Worm (Caenorhabditis elegans) whole organism, L4 larva: Measurements from ENCODE around the gene pqn-74.
A peak's percentile ranks its signal among the peaks of the same experiment; 100 is the strongest.

Experiments used
- F10B5.3 ChIP-seq: sonication (generic microtip); optimal IDR thresholded peaks from 2 replicates; lab custom pipeline; 2016; ENCODE audit warnings: mild to moderate bottlenecking, missing genetic modification characterization, missing compliant biosample characterization
- F26F4.8 ChIP-seq: fragments of 200-800 bp; sonication (Bioruptor generic); conservative IDR thresholded peaks from 2 replicates; pipeline ENCODE4 v1.3.6; 2022; ENCODE audit warnings: missing genetic modification characterization, missing compliant biosample characterization
- T20F7.1 ChIP-seq: fragments of 200-800 bp; sonication (Bioruptor generic); optimal IDR thresholded peaks from 2 replicates; lab custom pipeline; 2018; ENCODE audit warnings: mild to moderate bottlenecking, missing genetic modification characterization, missing compliant biosample characterization
- Y105C5A.15 ChIP-seq: fragments of 200-800 bp; sonication (Bioruptor generic); IDR thresholded peaks from 2 replicates; pipeline ENCODE4 v1.3.6; 2022; ENCODE audit warnings: missing genetic modification characterization, missing compliant biosample characterization
- Y48G9A.11 ChIP-seq: fragments of 200-800 bp; sonication (Bioruptor generic); IDR thresholded peaks from 2 replicates; pipeline ENCODE4 v1.3.6; 2022; ENCODE audit warnings: missing genetic modification reagents, missing genetic modification characterization, missing compliant biosample characterization
- Y75B8A.6 ChIP-seq: fragments of 200-800 bp; sonication (Bioruptor generic); IDR thresholded peaks from 2 replicates; pipeline ENCODE4 v1.3.6; 2022; ENCODE audit warnings: missing genetic modification reagents, missing genetic modification characterization, missing compliant biosample characterization
- ZK546.5 ChIP-seq, 2 experiments: sonication (generic microtip); optimal IDR thresholded peaks; 2 replicates each; lab custom pipeline; 2017; ENCODE audit warnings: missing biosample characterization in 2 of 2, missing genetic modification characterization in 2 of 2
- aha-1 ChIP-seq: fragments of 150-350 bp; peaks from one replicate; lab custom pipeline; 2014; ENCODE audit warnings: missing biosample characterization, missing genetic modification characterization
- aly-2 ChIP-seq: sonication (generic microtip); optimal IDR thresholded peaks from 2 replicates; lab custom pipeline; 2018; ENCODE audit warnings: missing biosample characterization, missing genetic modification characterization
- ceh-20 ChIP-seq: fragments of 200-800 bp; sonication (Bioruptor generic); IDR thresholded peaks from 2 replicates; pipeline ENCODE4 v1.3.6; 2022; ENCODE audit warnings: missing genetic modification reagents, missing genetic modification characterization, missing compliant biosample characterization
- ceh-32 ChIP-seq: sonication (generic microtip); optimal IDR thresholded peaks from 2 replicates; lab custom pipeline; 2016; ENCODE audit warnings: mild to moderate bottlenecking, missing genetic modification characterization, missing compliant biosample characterization; ENCODE audit not compliant: poor library complexity
- ceh-44 ChIP-seq: fragments of 200-800 bp; sonication (Bioruptor generic); IDR thresholded peaks from 2 replicates; pipeline ENCODE4 v1.3.6; 2022; ENCODE audit warnings: missing genetic modification reagents, missing genetic modification characterization, missing compliant biosample characterization
- ceh-62 ChIP-seq: sonication (generic microtip); optimal IDR thresholded peaks from 2 replicates; lab custom pipeline; 2017; ENCODE audit warnings: missing biosample characterization, missing genetic modification characterization
- ctbp-1 ChIP-seq: fragments of 200-800 bp; sonication (Bioruptor generic); IDR thresholded peaks from 2 replicates; pipeline ENCODE4 v1.3.6; 2022; ENCODE audit warnings: missing genetic modification reagents, missing genetic modification characterization, missing compliant biosample characterization
- daf-16 ChIP-seq, 3 experiments: sonication (generic microtip); optimal IDR thresholded peaks; 2 replicates each; lab custom pipeline; 2016 to 2017; ENCODE audit warnings: missing genetic modification characterization in 3 of 3, missing genetic modification reagents in 3 of 3, mild to moderate bottlenecking in 2 of 3, missing compliant biosample characterization in 2 of 3, missing biosample characterization in 1 of 3, moderate library complexity in 1 of 3
- daf-19 ChIP-seq: fragments of 200-800 bp; sonication (Bioruptor generic); conservative IDR thresholded peaks from 2 replicates; pipeline ENCODE4 v1.3.6; 2022; ENCODE audit warnings: missing genetic modification characterization, missing compliant biosample characterization
- dmd-8 ChIP-seq: fragments of 200-800 bp; sonication (Bioruptor generic); IDR thresholded peaks from 2 replicates; pipeline ENCODE4 v1.3.6; 2022; ENCODE audit warnings: missing genetic modification characterization, missing compliant biosample characterization
- duxl-1 ChIP-seq: sonication (generic microtip); optimal IDR thresholded peaks from 2 replicates; lab custom pipeline; 2016; ENCODE audit warnings: mild to moderate bottlenecking, missing genetic modification characterization, moderate library complexity, missing compliant biosample characterization; ENCODE audit not compliant: poor library complexity
- dve-1 ChIP-seq: sonication (generic microtip); optimal IDR thresholded peaks from 2 replicates; lab custom pipeline; 2017; ENCODE audit warnings: antibody characterized with exemption, mild to moderate bottlenecking, missing genetic modification characterization, missing compliant biosample characterization; ENCODE audit not compliant: insufficient read depth
- fos-1 ChIP-seq: fragments of 150-350 bp; optimal IDR thresholded peaks from 2 replicates; lab custom pipeline; 2014; ENCODE audit warnings: missing biosample characterization, missing genetic modification characterization
- hif-1 ChIP-seq, 2 experiments: sonication (generic microtip); optimal IDR thresholded peaks; 2 replicates each; lab custom pipeline; 2016 to 2017; ENCODE audit warnings: missing compliant biosample characterization in 2 of 2, missing genetic modification characterization in 2 of 2, missing genetic modification reagents in 2 of 2, missing genotype in 2 of 2, mild to moderate bottlenecking in 1 of 2
- hlh-11 ChIP-seq: fragments of 200-800 bp; sonication (Bioruptor generic); optimal IDR thresholded peaks from 2 replicates; lab custom pipeline; 2018; ENCODE audit warnings: mild to moderate bottlenecking, missing genetic modification characterization, missing compliant biosample characterization
- hmg-1.1 ChIP-seq: fragments of 200-800 bp; sonication (Bioruptor generic); IDR thresholded peaks from 2 replicates; pipeline ENCODE4 v1.3.6; 2022; ENCODE audit warnings: missing genetic modification reagents, missing genetic modification characterization, missing compliant biosample characterization
- jun-1 ChIP-seq: fragments of 150-350 bp; optimal IDR thresholded peaks from 2 replicates; lab custom pipeline; 2014; ENCODE audit warnings: missing biosample characterization, missing genetic modification reagents, missing genetic modification characterization
- lim-7 ChIP-seq: fragments of 200-800 bp; sonication (Bioruptor generic); IDR thresholded peaks from 2 replicates; pipeline ENCODE4 v1.3.6; 2022; ENCODE audit warnings: missing genetic modification characterization, missing compliant biosample characterization
- lin-1 ChIP-seq: fragments of 200-800 bp; sonication (Bioruptor generic); IDR thresholded peaks from 2 replicates; pipeline ENCODE4 v1.3.6; 2022; ENCODE audit warnings: missing genetic modification reagents, missing genetic modification characterization, missing compliant biosample characterization
- lin-38 ChIP-seq: fragments of 200-800 bp; sonication (Bioruptor generic); IDR thresholded peaks from 2 replicates; pipeline ENCODE4 v1.3.6; 2022; ENCODE audit warnings: missing genetic modification reagents, missing genetic modification characterization, missing compliant biosample characterization
- lir-3 ChIP-seq: sonication (generic microtip); optimal IDR thresholded peaks from 2 replicates; lab custom pipeline; 2016; ENCODE audit warnings: mild to moderate bottlenecking, missing genetic modification characterization, missing compliant biosample characterization
- lsy-2 ChIP-seq, 2 experiments: fragments of 150-350 bp in 1 of 2; sonication (generic microtip) in 1 of 2; optimal IDR thresholded peaks; 2 replicates each; lab custom pipeline; 2014 to 2017; ENCODE audit warnings: missing biosample characterization in 2 of 2, missing genetic modification characterization in 2 of 2
- mdt-29 ChIP-seq: fragments of 200-800 bp; sonication (Bioruptor generic); IDR thresholded peaks from 2 replicates; pipeline ENCODE4 v1.3.6; 2022; ENCODE audit warnings: missing genetic modification reagents, missing genetic modification characterization, missing compliant biosample characterization
- mep-1 ChIP-seq: fragments of 150-350 bp; sonication (generic microtip); optimal IDR thresholded peaks from 3 replicates; lab custom pipeline; 2014; ENCODE audit warnings: missing biosample characterization, missing genetic modification characterization
- nhr-25 ChIP-seq: sonication (generic microtip); optimal IDR thresholded peaks from 2 replicates; lab custom pipeline; 2017; ENCODE audit warnings: missing genetic modification characterization, mild to moderate bottlenecking, missing compliant biosample characterization, antibody characterized with exemption, moderate library complexity, borderline replicate concordance; ENCODE audit not compliant: insufficient read depth
- nhr-28 ChIP-seq: fragments of 150-350 bp; optimal IDR thresholded peaks from 2 replicates; lab custom pipeline; 2014; ENCODE audit warnings: missing biosample characterization, missing genetic modification characterization
- nhr-41 ChIP-seq: fragments of 200-800 bp; sonication (Bioruptor generic); IDR thresholded peaks from 2 replicates; pipeline ENCODE4 v1.3.6; 2022; ENCODE audit warnings: missing genetic modification reagents, missing genetic modification characterization, missing compliant biosample characterization
- nhr-42 ChIP-seq: fragments of 200-800 bp; sonication (Bioruptor generic); IDR thresholded peaks from 2 replicates; pipeline ENCODE4 v1.3.6; 2022; ENCODE audit warnings: missing genetic modification characterization, missing compliant biosample characterization
- nhr-48 ChIP-seq: sonication (generic microtip); optimal IDR thresholded peaks from 2 replicates; lab custom pipeline; 2016; ENCODE audit warnings: mild to moderate bottlenecking, missing genetic modification characterization, missing compliant biosample characterization
- nhr-76 ChIP-seq: fragments of 150-350 bp; optimal IDR thresholded peaks from 2 replicates; lab custom pipeline; 2014; ENCODE audit warnings: missing biosample characterization, missing genetic modification characterization
- nhr-77 ChIP-seq: fragments of 150-350 bp; optimal IDR thresholded peaks from 2 replicates; lab custom pipeline; 2014; ENCODE audit warnings: missing biosample characterization, missing genetic modification characterization
- pqm-1 ChIP-seq: sonication (generic microtip); optimal IDR thresholded peaks from 2 replicates; lab custom pipeline; 2017; ENCODE audit warnings: missing biosample characterization, missing genetic modification characterization
- rbr-2 ChIP-seq: sonication (generic microtip); optimal IDR thresholded peaks from 2 replicates; lab custom pipeline; 2016; ENCODE audit warnings: missing genotype, missing genetic modification characterization, missing compliant biosample characterization
- saeg-2 ChIP-seq: fragments of 200-800 bp; sonication (Bioruptor generic); IDR thresholded peaks from 2 replicates; pipeline ENCODE4 v1.3.6; 2022; ENCODE audit warnings: missing genetic modification reagents, missing genetic modification characterization, missing compliant biosample characterization
- sdz-12 ChIP-seq: fragments of 200-800 bp; sonication (Bioruptor generic); optimal IDR thresholded peaks from 2 replicates; lab custom pipeline; 2018; ENCODE audit warnings: mild to moderate bottlenecking, missing genetic modification characterization, missing compliant biosample characterization
- spr-3 ChIP-seq: fragments of 200-800 bp; sonication (Bioruptor generic); optimal IDR thresholded peaks from 2 replicates; lab custom pipeline; 2018; ENCODE audit warnings: mild to moderate bottlenecking, missing genetic modification characterization, missing compliant biosample characterization
- tag-97 ChIP-seq: fragments of 200-800 bp; sonication (Bioruptor generic); IDR thresholded peaks from 2 replicates; pipeline ENCODE4 v1.3.6; 2022; ENCODE audit warnings: missing genetic modification characterization, missing compliant biosample characterization
- unc-130 ChIP-seq: sonication (generic microtip); optimal IDR thresholded peaks from 2 replicates; lab custom pipeline; 2016; ENCODE audit warnings: missing genetic modification reagents, missing genetic modification characterization, missing compliant biosample characterization
- unc-39 ChIP-seq: sonication (generic microtip); optimal IDR thresholded peaks from 2 replicates; lab custom pipeline; 2017; ENCODE audit warnings: missing biosample characterization, missing genetic modification characterization
- unc-62 ChIP-seq, 3 experiments: fragments of 150-350 bp in 1 of 3; sonication (generic microtip); optimal IDR thresholded peaks in 2 of 3; peaks in 1 of 3; 1 replicate in 1 of 3; 2 replicates in 2 of 3; lab custom pipeline; 2014 to 2017; ENCODE audit warnings: missing biosample characterization in 3 of 3, missing genetic modification characterization in 3 of 3, missing genetic modification reagents in 3 of 3, missing genotype in 1 of 3
- zfp-3 ChIP-seq: fragments of 200-800 bp; sonication (Bioruptor generic); conservative IDR thresholded peaks from 2 replicates; pipeline ENCODE4 v1.3.6; 2022; ENCODE audit warnings: missing genetic modification reagents, missing genetic modification characterization, missing compliant biosample characterization
- zip-11 ChIP-seq: fragments of 200-800 bp; sonication (Bioruptor generic); IDR thresholded peaks from 2 replicates; pipeline ENCODE4 v1.3.6; 2022; ENCODE audit warnings: missing genetic modification characterization, missing compliant biosample characterization

Gene pqn-74

ce11 chrIV:13328059-13328458, 3.1 kb downstream of the pqn-74 start, which contains the start of gene far-6:
Gene far-6, plus strand, starts transcription at chrIV:13328359.
- TF ChIP-seq hlh-11 (tag; lab: Kevin White, UChicago): no peak
- TF ChIP-seq F10B5.3 (tag; lab: Kevin White, UChicago): no peak
- no peak for TF ChIP-seq lin-38
- TF ChIP-seq duxl-1: no peak
- no peak for TF ChIP-seq unc-39 (tag; lab: Kevin White, UChicago)
- no peak for TF ChIP-seq lim-7 (GFP tag; lab: Robert Waterston, UW)
- TF ChIP-seq dve-1 (tag; lab: Kevin White, UChicago): no peak
- no peak for TF ChIP-seq zfp-3 (GFP tag; lab: Robert Waterston, UW)
- no peak for TF ChIP-seq ceh-32
- no peak for TF ChIP-seq pqm-1
- TF ChIP-seq nhr-42 (GFP tag; lab: Robert Waterston, UW): no peak
- no peak for TF ChIP-seq aha-1 (tag; lab: Kevin White, UChicago)
- no peak for TF ChIP-seq Y48G9A.11
- no peak for TF ChIP-seq ceh-44 (GFP tag; lab: Robert Waterston, UW)

- TF ChIP-seq nhr-41 (GFP tag; lab: Robert Waterston, UW) (no peak), nhr-28 (tag; lab: Kevin White, UChicago) (peak; percentile 89), sdz-12 (GFP tag; lab: Kevin White, UChicago) (no peak), Y105C5A.15 (GFP tag; lab: Robert Waterston, UW) (no peak), Y75B8A.6 (GFP tag; lab: Robert Waterston, UW) (no peak), daf-16 (GFP tag; optimal IDR thresholded peaks at IDR 0.05; lab: Kevin White, UChicago) (no peak), daf-16 (tag; optimal IDR thresholded peaks at IDR 0.05; lab: Kevin White, UChicago) (peak; percentile 72), unc-130 (GFP tag; lab: Kevin White, UChicago) (no peak), daf-19 (GFP tag; lab: Robert Waterston, UW) (no peak), tag-97 (GFP tag; lab: Robert Waterston, UW) (no peak), T20F7.1 (GFP tag; lab: Kevin White, UChicago) (peak; percentile 35), ZK546.5 (tag; optimal IDR thresholded peaks at IDR 0.05; lab: Kevin White, UChicago) (no peak), ceh-32 (no peak), unc-62 (GFP tag; optimal IDR thresholded peaks at IDR 0.05 in 1 of 2; lab: Kevin White, UChicago) (peak in 1 of 2 experiments; percentile 56), unc-62 (tag; optimal IDR thresholded peaks at IDR 0.05; lab: Kevin White, UChicago) (no peak), nhr-76 (tag; lab: Kevin White, UChicago) (no peak), duxl-1 (no peak), zip-11 (GFP tag; lab: Robert Waterston, UW) (no peak), ceh-62 (tag; lab: Kevin White, UChicago) (no peak), aly-2 (tag; lab: Kevin White, UChicago) (no peak), saeg-2 (GFP tag; lab: Robert Waterston, UW) (no peak), jun-1 (tag; lab: Kevin White, UChicago) (no peak), lir-3 (no peak), mep-1 (tag; lab: Kevin White, UChicago) (no peak), hlh-11 (tag; lab: Kevin White, UChicago) (peak; percentile 61), rbr-2 (tag; lab: Kevin White, UChicago) (no peak), hif-1 (tag; optimal IDR thresholded peaks at IDR 0.05; lab: Kevin White, UChicago) (no peak), ctbp-1 (GFP tag; lab: Robert Waterston, UW) (no peak), nhr-48 (tag; lab: Kevin White, UChicago) (peak; percentile 67), dve-1 (tag; lab: Kevin White, UChicago) (peak; percentile 94), mdt-29 (GFP tag; lab: Robert Waterston, UW) (no peak), fos-1 (tag; lab: Kevin White, UChicago) (no peak), hmg-1.1 (GFP tag; lab: Robert Waterston, UW) (no peak), F26F4.8 (GFP tag; lab: Robert Waterston, UW) (no peak), nhr-77 (tag; lab: Kevin White, UChicago) (peak; percentile 91), lin-1 (GFP tag; lab: Robert Waterston, UW) (peak; percentile 60; the same call in 1 of the 2 replicates), spr-3 (GFP tag; lab: Kevin White, UChicago) (no peak), nhr-25 (tag; lab: Kevin White, UChicago) (no peak), ceh-20 (GFP tag; lab: Robert Waterston, UW) (peak; percentile 70), lsy-2 (tag; optimal IDR thresholded peaks at IDR 0.05; lab: Kevin White, UChicago) (peak in 1 of 2 experiments; percentile 39), dmd-8 (no peak)
Observed at ce11 chrIV:13327064-13327463, 4.1 kb downstream of the pqn-74 start.
